Worm (Caenorhabditis elegans) whole organism, midembryonic: Measurements from ENCODE around the gene F21D9.3.
A peak's percentile ranks its signal among the peaks of the same experiment; 100 is the strongest.

Source experiments
- T22C8.4 ChIP-seq: fragments of 200-800 bp; sonication (Bioruptor generic); IDR thresholded peaks from 2 replicates; pipeline ENCODE4 v1.3.6; 2022; ENCODE audit warnings: missing genetic modification characterization, missing compliant biosample characterization
- cog-1 ChIP-seq: sonication (generic microtip); optimal IDR thresholded peaks from 2 replicates; lab custom pipeline; 2016; ENCODE audit warnings: missing genetic modification characterization, missing compliant biosample characterization
- flt-1 ChIP-seq: fragments of 200-800 bp; sonication (Bioruptor generic); IDR thresholded peaks from 2 replicates; pipeline ENCODE4 v1.3.6; 2022; ENCODE audit warnings: missing genetic modification characterization, missing compliant biosample characterization
- klf-2 ChIP-seq: fragments of 200-800 bp; sonication (Bioruptor generic); conservative IDR thresholded peaks from 2 replicates; pipeline ENCODE4 v1.3.6; 2022; ENCODE audit warnings: missing genetic modification reagents, missing genetic modification characterization, missing compliant biosample characterization
- med-1 ChIP-seq: sonication (generic microtip); optimal IDR thresholded peaks from 2 replicates; lab custom pipeline; 2017; ENCODE audit warnings: missing genetic modification characterization, mild to moderate bottlenecking, missing compliant biosample characterization, antibody characterized with exemption, missing genetic modification reagents; ENCODE audit not compliant: insufficient read depth
- ref-1 ChIP-seq: fragments of 200-800 bp; sonication (Bioruptor generic); conservative IDR thresholded peaks from 2 replicates; pipeline ENCODE4 v1.3.6; 2022; ENCODE audit warnings: missing genetic modification reagents, missing genetic modification characterization, missing compliant biosample characterization
- tab-1 ChIP-seq: fragments of 200-800 bp; sonication (Bioruptor generic); IDR thresholded peaks from 2 replicates; pipeline ENCODE4 v1.3.6; 2022; ENCODE audit warnings: missing genetic modification characterization, missing compliant biosample characterization
- ztf-23 ChIP-seq: fragments of 200-800 bp; sonication (Bioruptor generic); IDR thresholded peaks from 2 replicates; pipeline ENCODE4 v1.3.6; 2022; ENCODE audit warnings: missing genetic modification reagents, missing genetic modification characterization, missing compliant biosample characterization
- ztf-29 ChIP-seq: fragments of 200-800 bp; sonication (Bioruptor generic); IDR thresholded peaks from 2 replicates; pipeline ENCODE4 v1.3.6; 2022; ENCODE audit warnings: missing genetic modification reagents, missing genetic modification characterization, missing compliant biosample characterization

The F21D9.3 gene

DNA sequence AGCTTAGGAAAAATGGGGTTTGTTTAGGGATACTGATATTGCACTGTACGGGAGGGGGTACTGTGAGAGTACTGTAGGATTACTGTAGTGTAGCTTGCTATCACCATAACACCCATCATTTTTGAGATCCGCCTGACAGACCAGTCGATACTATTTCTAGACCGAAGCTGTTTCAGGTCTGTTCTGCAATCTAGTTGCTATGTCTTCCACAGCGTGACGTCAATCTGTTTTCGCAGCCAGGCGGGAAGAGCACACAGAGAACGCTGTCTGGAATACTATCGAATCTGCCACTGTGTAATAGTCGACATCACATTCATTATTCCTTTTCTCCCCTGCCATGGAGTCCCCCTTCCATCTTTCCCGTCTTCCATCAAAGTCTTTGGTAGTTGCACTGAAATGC lies 5.7 kb downstream of the F21D9.3 start, which contains the start of gene F21D9.11:
Gene F21D9.11, plus strand, starts transcription at position 301 of the 400 bp plus-strand sequence.
- TF ChIP-seq ztf-23 (no peak), flt-1 (GFP tag; lab: Robert Waterston, UW) (no peak), cog-1 (tag; lab: Kevin White, UChicago) (no peak), tab-1 (no peak), klf-2 (GFP tag; lab: Robert Waterston, UW) (no peak), med-1 (GFP tag; lab: Kevin White, UChicago) (no peak), ref-1 (no peak), T22C8.4 (GFP tag; lab: Robert Waterston, UW) (no peak), ztf-29 (GFP tag; lab: Robert Waterston, UW) (no peak)

ce11 chrV:19250983-19251382 lies 6.6 kb downstream of the F21D9.3 start, which contains the start of gene str-81:
TSS of gene str-81 (minus strand) at chrV:19251083.
- TF ChIP-seq klf-2 (GFP tag; lab: Robert Waterston, UW) (no peak), ztf-29 (GFP tag; lab: Robert Waterston, UW) (no peak), T22C8.4 (GFP tag; lab: Robert Waterston, UW) (no peak), ztf-23 (no peak), cog-1 (tag; lab: Kevin White, UChicago) (no peak)

ce11 chrV:19240129-19240528 lies 17.4 kb downstream of the F21D9.3 start, which contains the start of the genes fbxb-115 and fbxb-1:
TSS of gene fbxb-115 (minus strand) at chrV:19240229.
TSS of gene fbxb-1 (plus strand) at chrV:19240354.
- TF ChIP-seq flt-1 (GFP tag; lab: Robert Waterston, UW) (no peak), klf-2 (GFP tag; lab: Robert Waterston, UW) (no peak), T22C8.4 (GFP tag; lab: Robert Waterston, UW) (no peak), ztf-23 (no peak), med-1 (GFP tag; lab: Kevin White, UChicago) (no peak), ref-1 (no peak), cog-1 (tag; lab: Kevin White, UChicago) (no peak), ztf-29 (GFP tag; lab: Robert Waterston, UW) (no peak), tab-1 (no peak)

DNA sequence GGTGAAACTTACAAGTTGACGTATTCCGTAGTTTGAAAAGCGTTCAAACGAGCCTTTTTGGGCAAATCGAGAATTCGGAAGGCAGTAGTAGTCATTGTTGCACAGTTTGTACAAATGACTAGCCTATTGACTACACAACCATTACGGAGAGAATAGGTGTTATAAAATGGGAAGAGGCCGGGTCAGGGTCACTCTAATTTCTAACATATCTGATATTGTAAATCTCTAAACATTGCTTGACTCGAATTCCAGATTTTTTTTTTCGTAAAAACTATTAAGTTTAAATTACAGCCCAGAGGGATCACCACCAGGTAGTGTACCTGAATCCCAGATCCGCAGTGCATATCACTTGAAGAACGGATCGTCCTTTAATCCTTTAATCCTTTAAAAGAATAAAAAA lies 20.3 kb downstream of the F21D9.3 start, which contains the start of gene fbxb-2:
Gene fbxb-2, minus strand, starts transcription at position 101 of the 400 bp plus-strand sequence.
- TF ChIP-seq T22C8.4 (GFP tag; lab: Robert Waterston, UW) (no peak), tab-1 (no peak), ztf-23 (no peak), cog-1 (tag; lab: Kevin White, UChicago) (no peak), ztf-29 (GFP tag; lab: Robert Waterston, UW) (no peak), ref-1 (no peak), med-1 (GFP tag; lab: Kevin White, UChicago) (no peak), flt-1 (GFP tag; lab: Robert Waterston, UW) (no peak), klf-2 (GFP tag; lab: Robert Waterston, UW) (no peak)

DNA sequence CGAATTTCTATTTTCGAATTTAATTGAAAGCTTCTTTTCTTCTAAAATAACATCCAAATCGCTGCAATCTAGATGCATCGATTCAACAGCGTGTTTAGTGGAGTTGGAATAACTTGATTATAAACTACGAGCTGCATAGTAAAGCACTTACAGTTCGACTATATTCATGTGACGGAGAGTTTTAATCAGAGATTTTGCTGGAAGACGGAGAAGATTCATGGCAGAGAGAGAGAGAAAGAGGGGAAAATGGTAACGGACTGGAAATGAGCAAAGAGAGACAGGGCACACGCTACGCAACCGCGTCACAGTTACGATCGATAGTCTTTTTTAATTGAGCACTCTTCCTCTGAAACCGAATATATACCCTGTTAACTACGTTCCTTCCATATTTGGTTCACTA lies 24.1 kb downstream of the F21D9.3 start, which contains the start of gene fbxb-116:
Gene fbxb-116, plus strand, starts transcription at position 301 of the 400 bp plus-strand sequence.
- TF ChIP-seq tab-1, result no peak
- no peak for TF ChIP-seq ztf-29 (GFP tag; lab: Robert Waterston, UW)
- TF ChIP-seq med-1 (GFP tag; lab: Kevin White, UChicago), result no peak
- TF ChIP-seq cog-1 (tag; lab: Kevin White, UChicago), result no peak
- TF ChIP-seq ztf-23, result no peak
- TF ChIP-seq flt-1 (GFP tag; lab: Robert Waterston, UW), result no peak
- TF ChIP-seq klf-2 (GFP tag; lab: Robert Waterston, UW), result no peak
- TF ChIP-seq ref-1, result no peak
- no peak for TF ChIP-seq T22C8.4 (GFP tag; lab: Robert Waterston, UW)

DNA sequence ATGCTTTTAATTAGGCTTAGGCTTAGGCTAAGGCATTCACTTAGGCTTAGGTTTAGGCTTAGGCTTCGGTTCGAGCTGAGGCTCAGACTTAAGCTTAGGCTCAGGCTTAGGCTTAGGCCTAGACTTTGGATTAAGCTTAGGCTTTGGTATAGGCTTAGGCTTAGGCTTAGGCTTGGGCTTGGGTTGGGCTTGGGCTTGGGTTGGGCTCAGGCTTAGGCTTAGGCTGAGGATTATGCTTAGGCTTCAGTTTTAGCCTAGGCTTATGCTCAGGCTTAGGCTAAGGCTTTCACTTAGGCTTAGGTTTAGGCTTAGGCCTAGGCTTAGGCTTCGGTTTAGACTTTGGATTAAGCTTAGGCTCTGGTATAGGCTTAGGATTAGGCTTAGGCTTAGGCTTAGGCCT lies 26.4 kb downstream of the F21D9.3 start:
- peak; percentile 58; the same call in 1 of the 2 replicates for TF ChIP-seq tab-1
- TF ChIP-seq ztf-23, result 0 out of 2 replicates have a peak, but pooled peaks have one; percentile 13
- TF ChIP-seq ref-1, result no peak
- no peak for TF ChIP-seq T22C8.4 (GFP tag; lab: Robert Waterston, UW)
- TF ChIP-seq cog-1 (tag; lab: Kevin White, UChicago), result no peak
- TF ChIP-seq ztf-29 (GFP tag; lab: Robert Waterston, UW), result no peak

ce11 chrV:19230413-19230812 lies 27.1 kb downstream of the F21D9.3 start, which contains the start of gene sqst-3:
TSS of gene sqst-3 (plus strand) at chrV:19230782.
- TF ChIP-seq klf-2 (GFP tag; lab: Robert Waterston, UW), result no peak
- TF ChIP-seq flt-1 (GFP tag; lab: Robert Waterston, UW), result no peak
- TF ChIP-seq T22C8.4 (GFP tag; lab: Robert Waterston, UW), result no peak
- no peak for TF ChIP-seq cog-1 (tag; lab: Kevin White, UChicago)
- no peak for TF ChIP-seq ztf-23
- TF ChIP-seq tab-1, result no peak
- no peak for TF ChIP-seq ref-1
- no peak for TF ChIP-seq med-1 (GFP tag; lab: Kevin White, UChicago)
- no peak for TF ChIP-seq ztf-29 (GFP tag; lab: Robert Waterston, UW)

- TF ChIP-seq cog-1 (tag; lab: Kevin White, UChicago) (no peak), flt-1 (GFP tag; lab: Robert Waterston, UW) (no peak), ztf-29 (GFP tag; lab: Robert Waterston, UW) (no peak), T22C8.4 (GFP tag; lab: Robert Waterston, UW) (no peak), ref-1 (no peak), klf-2 (GFP tag; lab: Robert Waterston, UW) (no peak), tab-1 (no peak), med-1 (GFP tag; lab: Kevin White, UChicago) (no peak), ztf-23 (no peak)
Measured at ce11 chrV:19217675-19218074, 39.9 kb downstream of the F21D9.3 start, which contains the start of gene oac-49. TSS of gene oac-49 (plus strand) at chrV:19217975.

DNA sequence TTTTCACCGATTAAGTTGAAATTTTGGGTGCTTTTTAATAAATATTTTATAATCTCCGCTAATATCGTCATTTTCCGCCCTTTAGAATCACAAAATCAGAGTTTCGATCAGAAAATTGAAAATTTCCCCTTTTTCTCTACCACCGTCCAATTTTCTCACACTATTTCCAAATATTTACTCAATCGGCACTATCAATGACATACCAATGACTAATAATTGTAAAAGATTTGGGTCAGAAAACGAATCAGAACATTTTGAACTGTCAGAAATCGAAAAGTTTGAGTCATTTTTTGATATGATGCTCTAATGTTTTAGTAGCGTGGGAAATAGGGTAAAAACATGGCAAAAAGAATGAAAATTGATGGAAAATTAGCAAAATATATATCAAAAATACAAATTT lies 40.4 kb downstream of the F21D9.3 start, which contains the start of gene srr-2:
Gene srr-2, minus strand, starts transcription at position 73 of the 400 bp plus-strand sequence.
- no peak for TF ChIP-seq ztf-23
- no peak for TF ChIP-seq flt-1 (GFP tag; lab: Robert Waterston, UW)
- no peak for TF ChIP-seq ztf-29 (GFP tag; lab: Robert Waterston, UW)
- no peak for TF ChIP-seq T22C8.4 (GFP tag; lab: Robert Waterston, UW)
- no peak for TF ChIP-seq med-1 (GFP tag; lab: Kevin White, UChicago)
- TF ChIP-seq klf-2 (GFP tag; lab: Robert Waterston, UW), result no peak
